Worm (Caenorhabditis elegans) whole organism, young adult: Measurements from ENCODE around the gene sea-2.

ENCODE experiments used
- Y79H2A.3 ChIP-seq: fragments of 200-800 bp; sonication (Bioruptor generic); conservative IDR thresholded peaks from 2 replicates; pipeline ENCODE4 v1.3.6; 2022; ENCODE audit warnings: missing genetic modification reagents, missing genetic modification characterization, missing compliant biosample characterization
- ama-1 ChIP-seq, 3 experiments: fragments of 150-350 bp in 1 of 3; sonication (generic microtip) in 2 of 3; optimal IDR thresholded peaks; 2 replicates each; lab custom pipeline; 2014 to 2018; ENCODE audit warnings: missing biosample characterization in 2 of 3, missing genetic modification characterization in 2 of 3, missing genetic modification reagents in 2 of 3
- ceh-91 ChIP-seq: fragments of 200-800 bp; sonication (Bioruptor generic); IDR thresholded peaks from 2 replicates; pipeline ENCODE4 v1.3.6; 2022; ENCODE audit warnings: missing genetic modification reagents, missing genetic modification characterization, missing compliant biosample characterization
- hrde-1 ChIP-seq: sonication (generic microtip); optimal IDR thresholded peaks from 2 replicates; lab custom pipeline; 2016; ENCODE audit warnings: missing genetic modification characterization, mild to moderate bottlenecking, missing compliant biosample characterization, moderate library complexity, missing genotype, missing genetic modification reagents, borderline replicate concordance
- lin-40 ChIP-seq: sonication (generic microtip); optimal IDR thresholded peaks from 2 replicates; lab custom pipeline; 2016; ENCODE audit warnings: missing genetic modification characterization, mild to moderate bottlenecking, missing compliant biosample characterization, missing genotype, missing genetic modification reagents
- pbrm-1 ChIP-seq: fragments of 200-800 bp; sonication (Bioruptor generic); IDR thresholded peaks from 2 replicates; pipeline ENCODE4 v1.3.6; 2022; ENCODE audit warnings: missing genetic modification reagents, missing genetic modification characterization, missing compliant biosample characterization
- rpc-1 ChIP-seq, 2 experiments: fragments of 150-350 bp in 1 of 2; sonication (generic microtip) in 1 of 2; optimal IDR thresholded peaks; 2 replicates each; lab custom pipeline; 2014 to 2018; ENCODE audit warnings: missing biosample characterization in 1 of 2, missing genetic modification characterization in 1 of 2, missing genetic modification reagents in 1 of 2, missing genotype in 1 of 2

DNA sequence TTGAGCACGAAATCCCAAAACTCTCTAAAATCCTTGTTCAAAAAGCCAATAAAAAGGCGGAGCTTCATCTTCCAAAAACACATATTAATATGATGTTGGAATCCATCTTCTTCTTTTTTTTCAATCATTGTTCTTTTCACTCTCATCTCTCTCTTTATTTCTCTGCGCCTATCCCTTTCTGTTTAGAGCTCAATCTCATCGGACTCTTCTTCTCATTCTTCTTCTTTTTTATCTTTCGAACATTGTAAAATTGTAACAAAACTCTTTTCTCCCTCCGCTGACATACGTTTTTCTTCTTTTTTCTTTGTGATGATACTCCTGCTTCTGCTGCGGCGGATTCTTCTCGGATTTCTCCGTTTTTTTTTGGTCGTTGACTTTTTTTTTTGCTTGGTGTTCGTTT is 6.6 kb downstream of the sea-2 start:
- no peak for TF ChIP-seq rpc-1 (optimal IDR thresholded peaks at IDR 0.05; lab: Kevin White, UChicago)
- no peak for TF ChIP-seq rpc-1 (tag; optimal IDR thresholded peaks at IDR 0.05; lab: Kevin White, UChicago)
- no peak for TF ChIP-seq ama-1 (optimal IDR thresholded peaks at IDR 0.05; lab: Kevin White, UChicago)
- no peak for TF ChIP-seq ama-1 (GFP tag; optimal IDR thresholded peaks at IDR 0.05; lab: Kevin White, UChicago)
- no peak for TF ChIP-seq hrde-1
- no peak for TF ChIP-seq ceh-91
- no peak for TF ChIP-seq lin-40 (tag; lab: Kevin White, UChicago)
- no peak for TF ChIP-seq Y79H2A.3
- TF ChIP-seq pbrm-1 (GFP tag; lab: Robert Waterston, UW): no peak
